Worm (Caenorhabditis elegans): ENCODE results near the gene tag-241.

ce11 chrX:11784230-11784629, 39.6 kb upstream of the tag-241 start, which contains the start of gene Y102F5A.1:
- TF ChIP-seq dao-5 (tag; optimal IDR thresholded peaks at IDR 0.05) = no peak
- TF ChIP-seq W03F9.2 (tag; optimal IDR thresholded peaks at IDR 0.05) = no peak
